Worm (Caenorhabditis elegans): ENCODE measurements around the gene T07E3.4.

DNA sequence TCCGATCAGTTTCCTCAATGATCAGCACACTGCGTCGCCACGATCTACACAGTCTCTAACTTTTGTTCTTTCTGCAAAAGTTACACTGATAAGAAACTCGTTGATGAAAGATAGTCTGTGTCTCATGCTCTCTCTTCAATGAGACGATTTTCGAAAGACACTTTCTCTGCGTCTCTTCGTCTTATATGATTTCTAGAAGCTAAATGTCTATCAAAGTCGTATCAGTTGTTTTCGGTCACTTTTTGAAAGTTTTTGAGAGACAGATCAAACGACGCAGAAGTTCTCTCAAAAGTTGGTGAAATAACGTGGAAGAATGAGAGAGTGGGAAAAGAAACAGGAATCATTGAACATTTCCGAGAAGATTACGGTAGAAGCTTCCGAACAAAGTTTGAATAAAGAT, 2.6 kb upstream of the T07E3.4 start:
- TF ChIP-seq ztf-23 (GFP tag; IDR thresholded peaks at IDR 0.05) (no peak), klf-2 (GFP tag; conservative IDR thresholded peaks at IDR 0.05) (no peak), ztf-29 (GFP tag; IDR thresholded peaks at IDR 0.05) (no peak), flt-1 (GFP tag; IDR thresholded peaks at IDR 0.05) (no peak), T22C8.4 (GFP tag; IDR thresholded peaks at IDR 0.05) (no peak), tab-1 (GFP tag; IDR thresholded peaks at IDR 0.05) (no peak), med-1 (GFP tag; optimal IDR thresholded peaks at IDR 0.05; ENCODE audit: insufficient read depth) (no peak), cog-1 (tag; optimal IDR thresholded peaks at IDR 0.05) (no peak), ref-1 (GFP tag; conservative IDR thresholded peaks at IDR 0.05) (no peak)
